Worm (Caenorhabditis elegans) whole organism, L4/young adult: ENCODE measurements around the gene B0391.14.

Experiments used
- dao-5 ChIP-seq: sonication (generic microtip); optimal IDR thresholded peaks from 2 replicates; lab custom pipeline; 2016; ENCODE audit warnings: missing genotype, missing genetic modification characterization, moderate library complexity, missing compliant biosample characterization
- him-1 ChIP-seq: sonication (generic microtip); optimal IDR thresholded peaks from 2 replicates; lab custom pipeline; 2016; ENCODE audit warnings: missing genotype, missing genetic modification reagents, missing genetic modification characterization, missing compliant biosample characterization

ce11 chrV:15612886-15613285 lies 13.2 kb upstream of the B0391.14 start, which contains the start of gene str-263:
- TF ChIP-seq dao-5 (tag; lab: Kevin White, UChicago), result no peak
- no peak for TF ChIP-seq him-1 (tag; lab: Kevin White, UChicago)
